Fruit fly (Drosophila melanogaster) whole organism, prepupa: ENCODE measurements around the gene Gr64c.

Source experiments
- Blimp-1 ChIP-seq: fragments of 200-800 bp; sonication (Bioruptor generic); optimal IDR thresholded peaks from 3 replicates; lab custom pipeline; 2017; ENCODE audit warnings: missing biosample characterization, missing genetic modification characterization, mild to moderate bottlenecking, moderate library complexity, missing genetic modification reagents
- CG1621 ChIP-seq: fragments of 200-800 bp; sonication (Bioruptor generic); optimal IDR thresholded peaks from 3 replicates; lab custom pipeline; 2018; ENCODE audit warnings: missing biosample characterization, mild to moderate bottlenecking, missing genetic modification characterization
- CG32006 ChIP-seq: fragments of 200-800 bp; sonication (Bioruptor generic); optimal IDR thresholded peaks from 3 replicates; lab custom pipeline; 2017; ENCODE audit warnings: missing biosample characterization, mild to moderate bottlenecking, missing genetic modification characterization
- CG6163 ChIP-seq: fragments of 200-800 bp; sonication (Bioruptor generic); IDR thresholded peaks from 3 replicates; pipeline ENCODE4 v1.3.6; 2022; ENCODE audit warnings: missing biosample characterization, missing genetic modification characterization
- CG7368 ChIP-seq: fragments of 200-800 bp; sonication (Bioruptor generic); optimal IDR thresholded peaks from 3 replicates; lab custom pipeline; 2016; ENCODE audit warnings: missing biosample characterization, missing genetic modification characterization
- Hr39 ChIP-seq: fragments of 200-800 bp; sonication (Bioruptor generic); optimal IDR thresholded peaks from 2 replicates; lab custom pipeline; 2016; ENCODE audit warnings: missing biosample characterization, missing genetic modification characterization
- Hr4 ChIP-seq: fragments of 200-800 bp; sonication (Bioruptor generic); optimal IDR thresholded peaks from 3 replicates; lab custom pipeline; 2016; ENCODE audit warnings: missing biosample characterization, missing genetic modification characterization
- Lpt ChIP-seq: fragments of 200-800 bp; sonication (Bioruptor generic); optimal IDR thresholded peaks from 3 replicates; lab custom pipeline; 2016; ENCODE audit warnings: missing biosample characterization, missing genetic modification characterization
- Met ChIP-seq: fragments of 200-800 bp; sonication (Bioruptor generic); optimal IDR thresholded peaks from 3 replicates; lab custom pipeline; 2016; ENCODE audit warnings: missing biosample characterization, missing genetic modification characterization
- Sox102F ChIP-seq: fragments of 200-800 bp; sonication (Bioruptor generic); optimal IDR thresholded peaks from 2 replicates; lab custom pipeline; 2016; ENCODE audit warnings: missing biosample characterization, mild to moderate bottlenecking, missing genetic modification characterization
- Sox14 ChIP-seq: fragments of 200-800 bp; sonication (Bioruptor generic); optimal IDR thresholded peaks from 3 replicates; lab custom pipeline; 2016; ENCODE audit warnings: missing biosample characterization, missing genetic modification characterization
- eg ChIP-seq: fragments of 200-800 bp; sonication (Bioruptor generic); IDR thresholded peaks from 3 replicates; pipeline ENCODE4 v1.3.6; 2022; ENCODE audit warnings: missing biosample characterization, missing genetic modification characterization
- spab ChIP-seq: fragments of 200-800 bp; sonication (Bioruptor generic); optimal IDR thresholded peaks from 2 replicates; lab custom pipeline; 2017; ENCODE audit warnings: missing biosample characterization, mild to moderate bottlenecking, missing genetic modification characterization, missing genetic modification reagents

dm6 chr3L:4059293-4059820 lies 31.0 kb downstream of the Gr64c start, which contains the start of gene Ugt305A1:
- TF ChIP-seq CG7368 (GFP tag; lab: Kevin White, UChicago) (no peak), Hr4 (GFP tag; lab: Kevin White, UChicago) (peak; percentile 13), Lpt (no peak), eg (GFP tag; lab: Robert Waterston, UW) (no peak), CG1621 (tag; lab: Kevin White, UChicago) (no peak), Hr39 (GFP tag; lab: Kevin White, UChicago) (no peak), CG32006 (no peak), spab (GFP tag; lab: Kevin White, UChicago) (no peak), Met (no peak), Sox14 (GFP tag; lab: Kevin White, UChicago) (no peak), Sox102F (GFP tag; lab: Kevin White, UChicago) (no peak), CG6163 (GFP tag; lab: Robert Waterston, UW) (no peak), Blimp-1 (no peak)
